Fruit fly (Drosophila melanogaster) S2 (cell line): ENCODE measurements around the gene Spn.

Experiments used
- CG8478 ChIP-seq: fragments of >200 bp; optimal IDR thresholded peaks from 2 replicates; lab custom pipeline; 2018
- CTCF ChIP-seq, 2 experiments: fragments of >200 bp; optimal IDR thresholded peaks; 2 replicates each; lab custom pipeline; 2018

DNA sequence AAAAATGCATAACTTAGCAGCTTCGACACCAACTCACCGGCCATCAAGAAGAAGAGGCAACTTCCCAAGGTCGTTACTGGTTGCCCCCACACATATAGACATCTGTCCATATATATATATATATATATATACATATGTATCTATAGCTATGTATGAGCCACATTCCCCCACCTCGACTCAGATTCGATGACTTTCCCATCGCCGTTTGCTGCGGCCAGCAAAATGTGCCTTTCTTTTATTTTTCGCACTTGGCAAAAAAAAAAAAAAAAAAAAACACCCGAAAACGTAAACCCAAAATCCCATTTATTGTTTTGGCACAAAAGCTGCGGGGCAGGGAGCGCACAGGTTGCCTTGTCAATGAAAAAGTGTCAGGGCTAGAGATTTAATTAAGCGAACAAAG, 20.6 kb upstream of the Spn start:
- TF ChIP-seq CG8478 (lab: Kevin White, UChicago) (no peak), CTCF (optimal IDR thresholded peaks at IDR 0.05; lab: Kevin White, UChicago) (no peak)
